Worm (Caenorhabditis elegans) whole organism, late embryonic: ENCODE measurements around the gene nhr-1.

Source experiments
- T23F11.4 ChIP-seq: fragments of 200-800 bp; sonication (Bioruptor generic); optimal IDR thresholded peaks from 2 replicates; lab custom pipeline; 2018; ENCODE audit warnings: mild to moderate bottlenecking, missing genetic modification characterization, missing compliant biosample characterization
- Y22D7AL.16 ChIP-seq: sonication (generic microtip); optimal IDR thresholded peaks from 2 replicates; lab custom pipeline; 2016; ENCODE audit warnings: missing genetic modification characterization, missing compliant biosample characterization
- ceh-18 ChIP-seq: sonication (generic microtip); optimal IDR thresholded peaks from 2 replicates; lab custom pipeline; 2016; ENCODE audit warnings: missing genetic modification characterization, missing compliant biosample characterization
- ceh-22 ChIP-seq: sonication (generic microtip); optimal IDR thresholded peaks from 2 replicates; lab custom pipeline; 2017; ENCODE audit warnings: missing biosample characterization, missing genetic modification characterization
- ceh-24 ChIP-seq: sonication (generic microtip); optimal IDR thresholded peaks from 2 replicates; lab custom pipeline; 2016; ENCODE audit warnings: mild to moderate bottlenecking, missing genetic modification characterization, missing compliant biosample characterization
- ceh-30 ChIP-seq: fragments of 150-350 bp; optimal IDR thresholded peaks from 2 replicates; lab custom pipeline; 2014; ENCODE audit warnings: missing biosample characterization, missing genetic modification characterization
- ceh-31 ChIP-seq: sonication (generic microtip); optimal IDR thresholded peaks from 2 replicates; lab custom pipeline; 2016; ENCODE audit warnings: missing genetic modification characterization, missing compliant biosample characterization
- ceh-45 ChIP-seq: fragments of 200-800 bp; sonication (Bioruptor generic); IDR thresholded peaks from 2 replicates; pipeline ENCODE4 v1.3.6; 2022; ENCODE audit warnings: missing genetic modification reagents, missing genetic modification characterization, missing compliant biosample characterization
- ceh-48 ChIP-seq: sonication (generic microtip); optimal IDR thresholded peaks from 2 replicates; lab custom pipeline; 2016; ENCODE audit warnings: missing genetic modification characterization, inconsistent platforms, missing compliant biosample characterization
- ceh-9 ChIP-seq: sonication (generic microtip); optimal IDR thresholded peaks from 2 replicates; lab custom pipeline; 2016; ENCODE audit warnings: mild to moderate bottlenecking, missing genetic modification characterization, inconsistent platforms, missing compliant biosample characterization
- che-1 ChIP-seq: sonication (generic microtip); optimal IDR thresholded peaks from 2 replicates; lab custom pipeline; 2016; ENCODE audit warnings: mild to moderate bottlenecking, missing genetic modification characterization, missing compliant biosample characterization
- elt-2 ChIP-seq: sonication (generic microtip); optimal IDR thresholded peaks from 2 replicates; lab custom pipeline; 2016; ENCODE audit warnings: missing genetic modification reagents, missing genetic modification characterization, missing compliant biosample characterization
- fkh-10 ChIP-seq: fragments of 150-350 bp; optimal IDR thresholded peaks from 2 replicates; lab custom pipeline; 2014; ENCODE audit warnings: missing biosample characterization, missing genetic modification reagents, missing genetic modification characterization
- fkh-6 ChIP-seq: sonication (generic microtip); optimal IDR thresholded peaks from 2 replicates; lab custom pipeline; 2016; ENCODE audit warnings: missing genetic modification characterization, missing compliant biosample characterization
- gmeb-2 ChIP-seq: sonication (generic microtip); optimal IDR thresholded peaks from 2 replicates; lab custom pipeline; 2016; ENCODE audit warnings: missing genetic modification characterization, inconsistent platforms, missing compliant biosample characterization
- hlh-13 ChIP-seq: fragments of 200-800 bp; sonication (Bioruptor generic); optimal IDR thresholded peaks from 2 replicates; lab custom pipeline; 2018; ENCODE audit warnings: mild to moderate bottlenecking, missing genetic modification characterization, missing compliant biosample characterization
- hlh-30 ChIP-seq: sonication (generic microtip); optimal IDR thresholded peaks from 2 replicates; lab custom pipeline; 2017; ENCODE audit warnings: antibody characterized with exemption, missing genetic modification characterization, missing compliant biosample characterization; ENCODE audit not compliant: insufficient read depth
- hlh-8 ChIP-seq: sonication (generic microtip); optimal IDR thresholded peaks from 2 replicates; lab custom pipeline; 2016; ENCODE audit warnings: missing genotype, missing genetic modification characterization, missing compliant biosample characterization
- lim-6 ChIP-seq: sonication (generic microtip); optimal IDR thresholded peaks from 2 replicates; lab custom pipeline; 2016; ENCODE audit warnings: missing genetic modification characterization, missing compliant biosample characterization
- madf-2 ChIP-seq: sonication (generic microtip); optimal IDR thresholded peaks from 2 replicates; lab custom pipeline; 2017; ENCODE audit warnings: missing genetic modification characterization, missing compliant biosample characterization
- nfya-1 ChIP-seq: sonication (generic microtip); optimal IDR thresholded peaks from 2 replicates; lab custom pipeline; 2017; ENCODE audit warnings: missing genetic modification characterization, mild to moderate bottlenecking, missing compliant biosample characterization, antibody characterized with exemption, moderate library complexity
- nhr-232 ChIP-seq: sonication (generic microtip); optimal IDR thresholded peaks from 2 replicates; lab custom pipeline; 2016; ENCODE audit warnings: missing genetic modification characterization, missing compliant biosample characterization
- pha-2 ChIP-seq: sonication (generic microtip); optimal IDR thresholded peaks from 2 replicates; lab custom pipeline; 2017; ENCODE audit warnings: mild to moderate bottlenecking, missing genetic modification characterization, missing compliant biosample characterization
- pha-4 ChIP-seq: fragments of 150-350 bp; optimal IDR thresholded peaks from 2 replicates; lab custom pipeline; 2018; ENCODE audit warnings: missing biosample characterization, missing genetic modification reagents, missing genetic modification characterization
- pqm-1 ChIP-seq: sonication (generic microtip); optimal IDR thresholded peaks from 2 replicates; lab custom pipeline; 2016; ENCODE audit warnings: missing genetic modification characterization, missing compliant biosample characterization
- pros-1 ChIP-seq: fragments of 150-350 bp; optimal IDR thresholded peaks from 2 replicates; lab custom pipeline; 2014; ENCODE audit warnings: missing biosample characterization, missing genetic modification reagents, missing genetic modification characterization
- ref-2 ChIP-seq: sonication (generic microtip); optimal IDR thresholded peaks from 2 replicates; lab custom pipeline; 2016; ENCODE audit warnings: missing genetic modification characterization, missing compliant biosample characterization
- rnt-1 ChIP-seq: sonication (generic microtip); optimal IDR thresholded peaks from 2 replicates; lab custom pipeline; 2016; ENCODE audit warnings: missing genetic modification characterization, missing compliant biosample characterization
- sox-2 ChIP-seq: fragments of 200-800 bp; sonication (Bioruptor generic); IDR thresholded peaks from 2 replicates; pipeline ENCODE4 v1.3.6; 2022; ENCODE audit warnings: missing genetic modification reagents, missing genetic modification characterization, missing compliant biosample characterization
- syd-9 ChIP-seq: sonication (generic microtip); optimal IDR thresholded peaks from 2 replicates; lab custom pipeline; 2016; ENCODE audit warnings: mild to moderate bottlenecking, missing genetic modification characterization, moderate library complexity, missing compliant biosample characterization
- ttx-3 ChIP-seq: sonication (generic microtip); optimal IDR thresholded peaks from 2 replicates; lab custom pipeline; 2016; ENCODE audit warnings: missing genetic modification reagents, missing genetic modification characterization, missing compliant biosample characterization
- unc-3 ChIP-seq, 2 experiments: fragments of 200-800 bp in 1 of 2; sonication (Bioruptor generic) in 1 of 2; sonication (generic microtip) in 1 of 2; conservative IDR thresholded peaks in 1 of 2; optimal IDR thresholded peaks in 1 of 2; 2 replicates each; pipeline versions ENCODE4 v1.3.6 to Lab custom; 2016 to 2022; ENCODE audit warnings: missing compliant biosample characterization in 2 of 2, missing genetic modification characterization in 2 of 2, missing genetic modification reagents in 1 of 2

The nhr-1 gene

ce11 chrX:17527377-17527776 is 13.5 kb downstream of the nhr-1 start:
- TF ChIP-seq che-1 (tag; lab: Kevin White, UChicago) = no peak
- no peak for TF ChIP-seq madf-2
- no peak for TF ChIP-seq gmeb-2 (tag; lab: Kevin White, UChicago)
- TF ChIP-seq, all 69 proteins: peak for 0

- TF ChIP-seq ceh-18 = peak; percentile 54
- TF ChIP-seq hlh-30 (tag; lab: Kevin White, UChicago) = no peak
- TF ChIP-seq nhr-232 (tag; lab: Kevin White, UChicago) = no peak
Measured at ce11 chrX:17528068-17528467, 14.2 kb downstream of the nhr-1 start, which contains the start of gene sup-10. Gene sup-10 (plus strand): TSS chrX:17528344.

DNA sequence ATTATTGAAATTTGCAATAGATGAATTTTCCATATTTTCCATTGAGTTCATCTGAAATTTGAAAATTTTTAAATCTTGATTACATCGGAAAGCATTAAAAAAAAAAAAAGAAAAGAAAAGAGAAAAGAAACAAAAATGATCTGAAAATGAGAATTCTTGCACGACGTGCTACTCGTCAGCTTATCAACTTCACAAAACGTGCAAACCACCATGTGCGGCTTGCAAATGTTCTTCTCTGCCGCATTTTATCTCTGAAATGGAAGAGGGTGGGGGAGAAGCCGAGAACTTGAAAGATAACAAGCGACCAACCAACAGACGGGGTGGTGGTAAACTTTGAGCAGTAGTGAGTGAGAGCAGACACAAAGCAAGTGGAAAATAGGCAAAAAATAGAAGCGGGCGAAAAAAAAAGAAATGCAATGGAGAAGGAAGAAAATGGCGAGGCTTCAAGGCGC is 20.2 kb downstream of the nhr-1 start, which contains the start of gene F31A3.3:
Gene F31A3.3 (minus strand): TSS at position 51 of the 452 bp plus-strand sequence.
- TF ChIP-seq pros-1 (tag; lab: Kevin White, UChicago) (no peak), ttx-3 (tag; lab: Kevin White, UChicago) (no peak), elt-2 (tag; lab: Kevin White, UChicago) (peak; percentile 25), hlh-8 (tag; lab: Kevin White, UChicago) (no peak), fkh-10 (no peak)

ce11 chrX:17534877-17535276 is 21.0 kb downstream of the nhr-1 start:
- TF ChIP-seq Y22D7AL.16 (tag; lab: Kevin White, UChicago) (no peak), hlh-8 (tag; lab: Kevin White, UChicago) (no peak), gmeb-2 (tag; lab: Kevin White, UChicago) (no peak), ceh-48 (no peak), ceh-45 (GFP tag; lab: Robert Waterston, UW) (no peak), ceh-9 (tag; lab: Kevin White, UChicago) (no peak), ceh-22 (tag; lab: Kevin White, UChicago) (no peak), pha-2 (tag; lab: Kevin White, UChicago) (no peak), nhr-232 (tag; lab: Kevin White, UChicago) (no peak), T23F11.4 (no peak), lim-6 (tag; lab: Kevin White, UChicago) (no peak), che-1 (tag; lab: Kevin White, UChicago) (no peak), unc-3 (GFP tag; conservative IDR thresholded peaks at IDR 0.05; lab: Robert Waterston, UW) (no peak), unc-3 (tag; optimal IDR thresholded peaks at IDR 0.05; lab: Kevin White, UChicago) (no peak), sox-2 (GFP tag; lab: Robert Waterston, UW) (no peak), hlh-13 (no peak), syd-9 (tag; lab: Kevin White, UChicago) (no peak), fkh-6 (tag; lab: Kevin White, UChicago) (no peak), pqm-1 (no peak), pha-4 (tag; lab: Kevin White, UChicago) (no peak)

ce11 chrX:17537568-17537967 is 23.7 kb downstream of the nhr-1 start:
- TF ChIP-seq ceh-31 (tag; lab: Kevin White, UChicago) (no peak), ref-2 (tag; lab: Kevin White, UChicago) (no peak), che-1 (tag; lab: Kevin White, UChicago) (no peak), hlh-8 (tag; lab: Kevin White, UChicago) (no peak), T23F11.4 (no peak), hlh-30 (tag; lab: Kevin White, UChicago) (no peak), ceh-9 (tag; lab: Kevin White, UChicago) (no peak), ceh-24 (tag; lab: Kevin White, UChicago) (no peak), nfya-1 (no peak), rnt-1 (tag; lab: Kevin White, UChicago) (no peak), gmeb-2 (tag; lab: Kevin White, UChicago) (no peak), ceh-30 (no peak)
